Fruit fly (Drosophila melanogaster): ENCODE results near the gene CG33120.

CG33120 gene

dm6 chr2L:18818397-18818796 lies 26.0 kb downstream of the CG33120 start:
- TF ChIP-seq CTCF (optimal IDR thresholded peaks at IDR 0.05) (peak; percentile 1 to 13), CG8478 (optimal IDR thresholded peaks at IDR 0.05) (no peak)

- TF ChIP-seq CTCF (optimal IDR thresholded peaks at IDR 0.05): no peak
- TF ChIP-seq CG8478 (optimal IDR thresholded peaks at IDR 0.05): no peak
Observed at dm6 chr2L:18815194-18815593, 29.2 kb downstream of the CG33120 start.

- no peak for TF ChIP-seq CTCF (optimal IDR thresholded peaks at IDR 0.05)
- TF ChIP-seq CG8478 (optimal IDR thresholded peaks at IDR 0.05): no peak
Observed at dm6 chr2L:18812755-18813154, 31.6 kb downstream of the CG33120 start.

dm6 chr2L:18812348-18812747 lies 32.0 kb downstream of the CG33120 start, which contains the start of the genes CG17325 and CG42305:
CG17325 (plus strand) TSS chr2L:18812648.
CG42305 (plus strand) TSS chr2L:18812648.
- TF ChIP-seq CG8478 (optimal IDR thresholded peaks at IDR 0.05) (no peak), CTCF (optimal IDR thresholded peaks at IDR 0.05) (no peak)

- TF ChIP-seq CTCF (optimal IDR thresholded peaks at IDR 0.05) (no peak), CG8478 (optimal IDR thresholded peaks at IDR 0.05) (no peak)
Observed at dm6 chr2L:18810960-18811642, 33.3 kb downstream of the CG33120 start, which contains the start of the genes CG10570 and CG42502. CG10570 (minus strand) TSS chr2L:18811252. CG42502 (minus strand) TSS chr2L:18811252.

dm6 chr2L:18809486-18809885 lies 34.9 kb downstream of the CG33120 start:
- no peak for TF ChIP-seq CTCF (optimal IDR thresholded peaks at IDR 0.05)
- TF ChIP-seq CG8478 (optimal IDR thresholded peaks at IDR 0.05): no peak

- TF ChIP-seq CTCF (optimal IDR thresholded peaks at IDR 0.05) (no peak), CG8478 (optimal IDR thresholded peaks at IDR 0.05) (no peak)
Observed at dm6 chr2L:18808754-18809329, 35.5 kb downstream of the CG33120 start.

dm6 chr2L:18805637-18806403 lies 38.6 kb downstream of the CG33120 start:
- no peak for TF ChIP-seq CTCF (optimal IDR thresholded peaks at IDR 0.05)
- TF ChIP-seq CG8478 (optimal IDR thresholded peaks at IDR 0.05): no peak

- no peak for TF ChIP-seq CG8478 (optimal IDR thresholded peaks at IDR 0.05)
- no peak for TF ChIP-seq CTCF (optimal IDR thresholded peaks at IDR 0.05)
Observed at dm6 chr2L:18805247-18805636, 39.1 kb downstream of the CG33120 start, which contains the start of gene CG43814. CG43814 (minus strand) TSS chr2L:18805347.

- no peak for TF ChIP-seq CTCF (optimal IDR thresholded peaks at IDR 0.05)
- no peak for TF ChIP-seq CG8478 (optimal IDR thresholded peaks at IDR 0.05)
Observed at dm6 chr2L:18801704-18802103, 42.7 kb downstream of the CG33120 start.

dm6 chr2L:18796446-18796845 lies 47.9 kb downstream of the CG33120 start:
- TF ChIP-seq CG8478 (optimal IDR thresholded peaks at IDR 0.05) (no peak), CTCF (optimal IDR thresholded peaks at IDR 0.05) (no peak)

dm6 chr2L:18795917-18796402 lies 48.4 kb downstream of the CG33120 start:
- TF ChIP-seq CG8478 (optimal IDR thresholded peaks at IDR 0.05) (no peak), CTCF (optimal IDR thresholded peaks at IDR 0.05) (no peak)

- no peak for TF ChIP-seq CG8478 (optimal IDR thresholded peaks at IDR 0.05)
- no peak for TF ChIP-seq CTCF (optimal IDR thresholded peaks at IDR 0.05)
Observed at dm6 chr2L:18793243-18793642, 51.1 kb downstream of the CG33120 start.

dm6 chr2L:18792806-18793205 lies 51.6 kb downstream of the CG33120 start, which contains the start of gene ham:
ham (minus strand) TSS chr2L:18792906.
- no peak for TF ChIP-seq CTCF (optimal IDR thresholded peaks at IDR 0.05)
- no peak for TF ChIP-seq CG8478 (optimal IDR thresholded peaks at IDR 0.05)
